Fruit fly (Drosophila melanogaster) whole organism, embryonic: ENCODE data around the gene KFase.

Experiments
- CG30020 ChIP-seq: fragments of 200-800 bp; optimal IDR thresholded peaks from 2 replicates; lab custom pipeline; 2019; ENCODE audit warnings: missing biosample characterization, mild to moderate bottlenecking, missing genetic modification characterization, moderate library complexity
- Dip2 ChIP-seq: fragments of 200-800 bp; sonication (Bioruptor generic); IDR thresholded peaks from 2 replicates; pipeline ENCODE4 v1.3.6; 2022; ENCODE audit warnings: missing biosample characterization, missing genetic modification characterization
- PHDP ChIP-seq: fragments of 200-800 bp; sonication (Bioruptor generic); optimal IDR thresholded peaks from 3 replicates; lab custom pipeline; 2018; ENCODE audit warnings: missing biosample characterization, mild to moderate bottlenecking, missing genetic modification characterization, moderate library complexity

- TF ChIP-seq Dip2, result no peak
- no peak for TF ChIP-seq CG30020 (tag; lab: Kevin White, UChicago)
- TF ChIP-seq PHDP (tag; lab: Kevin White, UChicago), result no peak
Observed at dm6 chr2L:6463392-6463791, 25.2 kb downstream of the KFase start.
